Worm (Caenorhabditis elegans) whole organism, L4/young adult: Measurements from ENCODE around the gene ceh-34.

Experiments used
- W03F9.2 ChIP-seq: fragments of 150-350 bp; optimal IDR thresholded peaks from 2 replicates; lab custom pipeline; 2014; ENCODE audit warnings: missing biosample characterization, missing genetic modification characterization
- dao-5 ChIP-seq: sonication (generic microtip); optimal IDR thresholded peaks from 2 replicates; lab custom pipeline; 2016; ENCODE audit warnings: missing genotype, missing genetic modification characterization, moderate library complexity, missing compliant biosample characterization
- him-1 ChIP-seq: sonication (generic microtip); optimal IDR thresholded peaks from 2 replicates; lab custom pipeline; 2016; ENCODE audit warnings: missing genotype, missing genetic modification reagents, missing genetic modification characterization, missing compliant biosample characterization

The ceh-34 gene

DNA sequence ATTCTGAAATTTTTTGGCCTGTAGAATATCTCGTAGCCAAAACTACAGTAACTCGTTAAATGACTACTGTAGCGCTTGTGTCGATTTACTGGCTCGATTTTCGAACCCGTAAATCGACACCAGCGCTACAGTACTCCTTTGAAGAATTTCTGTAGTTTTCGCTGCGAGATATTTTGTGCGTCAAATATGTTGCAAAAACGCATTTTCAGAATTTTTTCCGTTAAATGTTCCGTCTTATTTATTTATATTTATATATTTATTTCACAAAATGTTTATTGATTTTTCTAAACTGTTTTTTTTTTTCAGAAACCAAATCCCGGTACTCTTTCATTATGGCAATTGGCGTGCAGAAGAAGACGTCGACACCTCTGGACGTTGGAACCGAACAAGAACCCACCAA lies 45.6 kb downstream of the ceh-34 start, which contains the start of gene natc-2:
Gene natc-2, plus strand, starts transcription at position 301 of the 400 bp plus-strand sequence.
- TF ChIP-seq W03F9.2 (no peak), dao-5 (tag; lab: Kevin White, UChicago) (no peak), him-1 (tag; lab: Kevin White, UChicago) (no peak)

DNA sequence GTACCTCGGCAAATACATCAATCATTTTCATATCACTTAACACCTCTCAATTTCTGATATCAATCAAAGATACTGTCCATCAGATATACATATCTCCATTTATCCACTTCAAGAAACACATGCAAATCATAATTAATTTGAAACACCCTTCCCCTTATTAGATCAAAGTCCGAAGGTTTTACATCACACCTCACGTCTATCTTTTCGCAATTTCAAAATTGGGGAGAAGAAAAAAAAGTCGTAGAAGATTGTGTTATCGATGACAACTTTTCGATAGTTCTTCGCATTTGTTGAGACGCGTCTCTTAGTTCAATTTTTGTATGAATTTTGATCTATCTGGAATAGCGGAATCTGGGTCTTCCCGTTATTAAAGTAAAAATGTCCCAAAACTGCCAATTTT lies 46.1 kb downstream of the ceh-34 start:
- TF ChIP-seq dao-5 (tag; lab: Kevin White, UChicago) = no peak
- no peak for TF ChIP-seq W03F9.2
- TF ChIP-seq him-1 (tag; lab: Kevin White, UChicago) = no peak

DNA sequence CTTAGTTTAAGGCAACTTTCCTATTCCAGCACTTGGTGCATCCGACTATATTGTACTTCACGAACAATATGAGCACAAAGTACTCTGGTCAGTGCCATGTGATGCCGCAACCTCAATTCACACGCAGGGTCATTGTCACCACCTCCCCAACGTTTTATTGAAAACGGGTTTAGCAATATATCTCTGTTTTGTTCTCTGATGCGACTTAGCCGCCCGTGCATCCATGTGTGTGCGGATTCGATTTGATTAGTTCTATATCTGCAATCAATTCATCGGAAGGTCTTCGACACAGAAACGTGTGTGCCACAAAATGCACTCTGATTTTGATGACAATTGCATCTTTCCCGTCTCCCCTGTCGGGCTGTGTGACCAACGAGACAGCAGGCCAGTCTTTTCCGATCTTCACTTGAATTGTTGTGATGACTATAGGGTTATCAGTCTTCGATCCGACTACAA lies 46.7 kb downstream of the ceh-34 start:
- TF ChIP-seq him-1 (tag; lab: Kevin White, UChicago) (no peak), W03F9.2 (no peak), dao-5 (tag; lab: Kevin White, UChicago) (no peak)

DNA sequence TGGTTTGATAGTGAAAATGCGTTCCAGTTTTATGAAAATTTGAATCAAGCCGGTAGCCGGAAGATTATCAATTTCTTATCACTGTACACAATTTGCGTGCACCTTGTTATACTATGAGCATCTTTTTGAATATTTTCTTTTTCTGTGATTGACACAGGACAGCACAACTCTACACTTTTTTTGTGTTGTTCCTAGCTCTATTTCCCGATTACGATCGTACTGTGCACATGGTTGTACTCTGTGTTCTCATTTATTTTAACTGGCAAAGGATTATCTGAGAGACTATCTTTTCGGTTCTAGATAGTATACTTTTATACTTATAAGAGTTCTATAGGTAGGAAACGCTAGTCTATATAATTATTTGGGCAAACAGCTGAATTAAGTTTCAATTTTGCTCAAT lies 47.3 kb downstream of the ceh-34 start:
- TF ChIP-seq W03F9.2 (no peak), him-1 (tag; lab: Kevin White, UChicago) (no peak), dao-5 (tag; lab: Kevin White, UChicago) (no peak)

DNA sequence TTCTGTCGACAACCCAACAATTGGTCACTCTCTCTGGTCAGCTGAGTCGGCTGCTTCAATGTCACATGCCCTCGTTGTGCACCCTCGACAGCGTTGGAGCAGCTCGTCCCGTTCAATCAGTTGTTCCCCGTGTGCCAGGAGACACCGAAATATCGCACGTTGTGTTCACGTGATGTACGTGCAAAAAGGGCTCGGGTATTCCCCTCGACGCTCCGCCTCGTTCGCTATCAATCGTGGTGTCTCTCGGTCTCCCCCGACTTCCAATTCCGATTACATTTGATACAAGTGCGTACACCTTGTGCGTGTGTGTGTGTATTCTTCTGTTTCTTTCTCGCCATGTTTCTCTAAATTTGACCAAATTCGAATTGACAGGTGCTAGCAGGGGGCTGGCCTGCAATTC lies 47.9 kb downstream of the ceh-34 start:
- TF ChIP-seq W03F9.2 (no peak), dao-5 (tag; lab: Kevin White, UChicago) (no peak), him-1 (tag; lab: Kevin White, UChicago) (no peak)

DNA sequence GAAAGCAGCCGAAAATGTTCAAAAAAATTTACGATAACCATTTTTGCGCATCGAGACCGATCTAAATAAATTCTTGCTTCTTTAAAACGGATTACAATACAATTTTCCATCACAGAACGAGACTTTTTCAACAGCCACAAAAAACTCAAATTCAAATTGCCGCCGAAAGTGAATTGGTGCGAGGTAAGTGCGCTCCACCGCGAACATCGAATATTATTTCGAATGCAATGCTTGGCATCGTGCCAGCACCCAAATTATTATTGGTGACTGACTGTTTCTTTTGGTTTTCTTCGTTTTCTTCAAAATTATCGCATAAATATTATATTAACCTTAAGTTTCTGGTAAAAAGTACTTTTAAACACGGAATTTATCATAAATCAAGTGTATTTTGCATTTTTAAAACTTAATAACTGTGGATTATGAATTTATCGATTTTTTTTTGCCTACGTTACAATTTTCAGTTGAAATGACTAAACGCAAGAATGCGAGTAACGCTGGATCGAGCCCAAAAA lies 50.3 kb downstream of the ceh-34 start, which contains the start of gene penr-1:
Gene penr-1, plus strand, starts transcription at position 462 of the 512 bp plus-strand sequence.
- TF ChIP-seq W03F9.2 (no peak), him-1 (tag; lab: Kevin White, UChicago) (no peak), dao-5 (tag; lab: Kevin White, UChicago) (no peak)

DNA sequence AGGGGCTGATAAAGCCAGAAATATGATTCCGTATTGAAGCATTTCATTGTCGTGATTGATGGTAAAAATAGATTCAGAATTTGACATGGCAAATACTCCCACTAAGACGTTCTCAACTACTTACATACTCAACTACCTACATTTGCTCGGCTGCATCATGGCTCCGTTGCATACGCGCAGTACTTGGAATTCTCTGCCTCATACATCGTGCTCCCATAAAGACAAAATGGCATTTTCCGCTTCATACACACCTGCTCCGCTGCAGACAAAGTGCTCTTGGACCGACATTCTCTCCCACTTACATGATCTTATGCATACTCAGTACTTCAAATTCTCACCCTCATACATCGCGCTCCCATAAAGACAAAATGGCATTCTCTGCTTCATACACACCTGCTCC lies 53.8 kb downstream of the ceh-34 start, which contains the start of the genes srt-69 and B0238.12:
Gene srt-69, minus strand, starts transcription at position 101 of the 400 bp plus-strand sequence.
Gene B0238.12, plus strand, starts transcription at position 264 of the 400 bp plus-strand sequence.
- TF ChIP-seq W03F9.2 = no peak
- TF ChIP-seq him-1 (tag; lab: Kevin White, UChicago) = no peak
- TF ChIP-seq dao-5 (tag; lab: Kevin White, UChicago) = no peak
